Worm (Caenorhabditis elegans) whole organism, L2 larva: ENCODE data around the gene cyn-11.

Source experiments
- ama-1 ChIP-seq: fragments of 150-350 bp; optimal IDR thresholded peaks from 2 replicates; lab custom pipeline; 2018; ENCODE audit warnings: inconsistent platforms
- dmd-4 ChIP-seq: sonication (generic microtip); optimal IDR thresholded peaks from 2 replicates; lab custom pipeline; 2017; ENCODE audit warnings: missing biosample characterization, missing genetic modification characterization
- elt-1 ChIP-seq: fragments of 150-350 bp; optimal IDR thresholded peaks from 2 replicates; lab custom pipeline; 2014; ENCODE audit warnings: missing biosample characterization, missing genetic modification characterization
- elt-3 ChIP-seq: sonication (generic microtip); optimal IDR thresholded peaks from 2 replicates; lab custom pipeline; 2017; ENCODE audit warnings: missing biosample characterization, missing genetic modification characterization
- lin-39 ChIP-seq: fragments of 150-350 bp; optimal IDR thresholded peaks from 2 replicates; lab custom pipeline; 2014; ENCODE audit warnings: missing biosample characterization, missing genetic modification reagents, missing genetic modification characterization
- lsy-2 ChIP-seq, 2 experiments: fragments of 150-350 bp in 1 of 2; sonication (generic microtip) in 1 of 2; optimal IDR thresholded peaks; 2 replicates each; lab custom pipeline; 2014 to 2017; ENCODE audit warnings: missing biosample characterization in 2 of 2, missing genetic modification characterization in 2 of 2
- mdl-1 ChIP-seq, 2 experiments: fragments of 150-350 bp in 1 of 2; sonication (generic microtip) in 1 of 2; optimal IDR thresholded peaks; 2 replicates each; lab custom pipeline; 2017; ENCODE audit warnings: missing biosample characterization in 2 of 2, missing genetic modification characterization in 2 of 2
- nhr-12 ChIP-seq: fragments of 150-350 bp; optimal IDR thresholded peaks from 2 replicates; lab custom pipeline; 2014; ENCODE audit warnings: missing biosample characterization, missing genetic modification characterization
- nhr-237 ChIP-seq: fragments of 150-350 bp; optimal IDR thresholded peaks from 2 replicates; lab custom pipeline; 2014; ENCODE audit warnings: missing biosample characterization, missing genetic modification characterization
- sem-4 ChIP-seq: fragments of 150-350 bp; optimal IDR thresholded peaks from 2 replicates; lab custom pipeline; 2014; ENCODE audit warnings: missing biosample characterization, missing genetic modification reagents, missing genetic modification characterization
- skn-1 ChIP-seq: sonication (generic microtip); optimal IDR thresholded peaks from 2 replicates; lab custom pipeline; 2017; ENCODE audit warnings: missing biosample characterization, missing genetic modification characterization
- unc-55 ChIP-seq: fragments of 150-350 bp; sonication (generic microtip); optimal IDR thresholded peaks from 3 replicates; lab custom pipeline; 2014; ENCODE audit warnings: missing biosample characterization, missing genetic modification reagents, missing genetic modification characterization
- unc-62 ChIP-seq: fragments of 150-350 bp; optimal IDR thresholded peaks from 2 replicates; lab custom pipeline; 2014; ENCODE audit warnings: missing biosample characterization, missing genetic modification reagents, missing genetic modification characterization

DNA sequence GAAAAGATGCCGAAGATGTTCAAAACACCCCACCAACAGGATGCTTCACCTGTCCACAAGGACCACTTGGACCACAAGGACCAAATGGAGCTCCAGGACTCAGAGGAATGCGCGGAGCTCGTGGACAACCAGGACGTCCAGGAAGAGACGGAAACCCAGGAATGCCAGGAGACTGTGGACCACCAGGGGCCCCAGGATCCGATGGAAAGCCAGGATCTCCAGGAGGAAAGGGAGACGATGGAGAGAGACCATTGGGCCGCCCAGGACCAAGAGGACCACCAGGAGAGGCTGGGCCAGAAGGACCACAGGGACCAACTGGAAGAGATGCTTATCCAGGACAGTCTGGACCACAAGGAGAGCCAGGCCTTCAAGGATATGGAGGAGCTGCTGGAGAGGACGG lies 17.5 kb upstream of the cyn-11 start:
- TF ChIP-seq unc-62: no peak
- TF ChIP-seq sem-4 (tag; lab: Kevin White, UChicago): no peak
- TF ChIP-seq skn-1 (tag; lab: Kevin White, UChicago): no peak
- no peak for TF ChIP-seq elt-3 (tag; lab: Kevin White, UChicago)
- TF ChIP-seq ama-1 (lab: Kevin White, UChicago): no peak
- no peak for TF ChIP-seq mdl-1 (tag; optimal IDR thresholded peaks at IDR 0.05; lab: Kevin White, UChicago)
- no peak for TF ChIP-seq dmd-4 (tag; lab: Kevin White, UChicago)
- no peak for TF ChIP-seq nhr-237 (tag; lab: Kevin White, UChicago)
- no peak for TF ChIP-seq nhr-12 (tag; lab: Kevin White, UChicago)
- TF ChIP-seq unc-55 (GFP tag; lab: Kevin White, UChicago): no peak
- no peak for TF ChIP-seq lsy-2 (tag; optimal IDR thresholded peaks at IDR 0.05; lab: Kevin White, UChicago)
- TF ChIP-seq lin-39 (tag; lab: Kevin White, UChicago): no peak
- TF ChIP-seq elt-1 (tag; lab: Kevin White, UChicago): no peak
